Fruit fly (Drosophila melanogaster) S2 (cell line): Measurements from ENCODE around the gene CG5151.

Source experiments
- CG8478 ChIP-seq: fragments of >200 bp; optimal IDR thresholded peaks from 2 replicates; lab custom pipeline; 2018
- CTCF ChIP-seq, 2 experiments: fragments of >200 bp; optimal IDR thresholded peaks; 2 replicates each; lab custom pipeline; 2018

DNA sequence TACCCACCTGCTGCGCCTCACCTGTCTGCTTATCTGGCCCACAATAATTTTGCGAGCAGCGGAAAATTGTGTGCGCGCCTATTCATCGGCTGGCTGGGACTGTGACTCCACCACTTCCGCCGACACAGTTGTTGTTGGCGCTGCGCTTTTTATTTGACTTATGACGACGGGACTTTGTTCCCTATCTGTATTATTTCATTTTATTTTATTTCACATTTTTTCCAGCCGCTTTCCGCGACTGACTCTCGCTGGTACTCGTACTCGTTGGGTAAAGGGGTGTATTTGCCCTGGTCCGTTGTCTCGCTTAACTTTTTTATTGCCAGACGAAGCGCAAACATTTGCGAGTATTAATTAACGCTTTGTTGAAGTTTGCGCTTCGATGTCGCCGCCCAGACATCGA, 26.4 kb upstream of the CG5151 start:
- TF ChIP-seq CG8478 (lab: Kevin White, UChicago): no peak
- no peak for TF ChIP-seq CTCF (optimal IDR thresholded peaks at IDR 0.05; lab: Kevin White, UChicago)
